Worm (Caenorhabditis elegans): ENCODE data around the gene C32B5.13.

The C32B5.13 gene

DNA sequence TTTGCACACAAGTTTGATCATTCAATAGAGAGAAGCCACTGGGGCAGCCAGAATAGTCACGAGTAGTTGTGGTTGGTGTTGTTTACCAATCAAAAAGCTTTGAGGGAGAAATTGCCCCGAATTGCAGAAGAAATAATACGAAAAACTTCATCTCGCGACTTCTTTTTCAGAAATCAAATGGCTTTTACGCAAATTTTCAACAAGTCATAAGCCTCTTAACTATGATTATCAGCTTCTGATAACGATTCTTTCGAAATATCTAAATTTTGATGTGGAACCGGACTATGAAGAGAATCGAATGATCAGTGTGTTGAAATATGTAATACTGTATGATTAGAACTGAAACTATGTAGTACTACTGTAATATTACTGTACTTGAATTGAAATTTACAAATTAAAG, 41.5 kb downstream of the C32B5.13 start:
- TF ChIP-seq php-3 (GFP tag; IDR thresholded peaks at IDR 0.05) (no peak), hif-1 (tag; optimal IDR thresholded peaks at IDR 0.05) (no peak)

- TF ChIP-seq F37D6.2 (tag; optimal IDR thresholded peaks at IDR 0.05) (no peak), lin-29 (GFP tag; IDR thresholded peaks at IDR 0.05) (no peak), ceh-20 (GFP tag; IDR thresholded peaks at IDR 0.05) (no peak), Y105C5A.15 (GFP tag; IDR thresholded peaks at IDR 0.05) (no peak), ceh-82 (tag; optimal IDR thresholded peaks at IDR 0.05) (no peak), Y5F2A.4 (GFP tag; optimal IDR thresholded peaks at IDR 0.05) (no peak), zfp-2 (tag; optimal IDR thresholded peaks at IDR 0.05) (no peak), F44E2.7 (GFP tag; IDR thresholded peaks at IDR 0.05) (no peak), aly-2 (tag; optimal IDR thresholded peaks at IDR 0.05) (no peak)
These were observed 44.5 kb downstream of the C32B5.13 start, which contains the start of gene fbxc-30 for ce11 chrII:917324-917723. TSS of gene fbxc-30 (plus strand) at chrII:917624.

DNA sequence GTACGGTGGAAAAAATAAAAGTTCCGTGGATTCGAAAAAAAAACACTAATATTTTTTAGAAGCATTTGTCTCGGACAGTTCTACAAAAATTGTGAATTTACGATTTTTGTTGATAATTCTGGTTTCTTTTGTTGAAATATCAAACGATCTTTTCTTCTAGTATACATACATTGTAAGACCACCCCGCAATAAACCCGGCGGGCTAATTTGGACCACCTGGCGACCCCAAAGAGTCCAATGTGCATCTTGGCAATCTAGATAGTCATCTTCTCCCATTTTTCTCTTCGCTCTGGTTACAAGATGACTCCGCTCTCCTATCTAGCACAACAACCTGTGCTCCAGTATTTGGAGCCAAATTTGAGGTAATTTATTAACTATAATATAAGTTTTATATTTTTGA, 46.1 kb downstream of the C32B5.13 start, which contains the start of gene fbxc-29:
fbxc-29 (plus strand) TSS at position 301 of the 400 bp plus-strand sequence.
- TF ChIP-seq lin-13 (GFP tag; optimal IDR thresholded peaks at IDR 0.05) = no peak

DNA sequence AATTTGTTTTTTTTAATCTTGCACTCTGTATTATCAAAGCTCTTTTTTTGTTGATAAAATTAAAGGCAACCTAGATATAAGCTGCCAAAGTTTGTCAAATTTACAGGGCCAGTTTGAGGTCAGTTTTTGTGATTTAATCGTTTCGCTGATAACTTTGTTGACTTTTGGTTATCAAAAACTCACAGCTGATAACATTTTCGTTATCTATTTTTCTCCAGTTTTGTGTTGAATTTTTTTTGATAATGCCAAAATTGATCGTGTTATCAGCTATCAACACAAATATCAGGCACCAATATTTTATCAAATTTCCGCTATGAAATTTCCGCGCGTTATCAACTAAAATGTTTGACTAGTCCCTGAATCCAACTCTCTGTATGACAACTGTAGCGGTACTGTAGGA, 46.7 kb downstream of the C32B5.13 start:
- TF ChIP-seq skn-1 (tag; optimal IDR thresholded peaks at IDR 0.05) (no peak), lin-15B (tag; optimal IDR thresholded peaks at IDR 0.05) (no peak), nhr-6 (tag; optimal IDR thresholded peaks at IDR 0.05) (peak; percentile 79), pha-4 (GFP tag; IDR thresholded peaks at IDR 0.05) (no peak; the same call in 1 of the 2 replicates), pha-4 (tag; optimal IDR thresholded peaks at IDR 0.05) (no peak), unc-62 (GFP tag; optimal IDR thresholded peaks at IDR 0.05 in 1 of 2) (peak; percentile 32 to 91), unc-62 (tag; optimal IDR thresholded peaks at IDR 0.05) (no peak), Y48G9A.11 (GFP tag; IDR thresholded peaks at IDR 0.05) (no peak), F49E8.2 (tag; optimal IDR thresholded peaks at IDR 0.05; ENCODE audit: borderline replicate concordance) (no peak), nhr-48 (tag; optimal IDR thresholded peaks at IDR 0.05) (no peak), ces-1 (GFP tag; optimal IDR thresholded peaks at IDR 0.05) (no peak), daf-12 (tag; optimal IDR thresholded peaks at IDR 0.05) (no peak), hmg-1.1 (GFP tag; IDR thresholded peaks at IDR 0.05) (no peak), mep-1 (tag; optimal IDR thresholded peaks at IDR 0.05) (no peak), nhr-111 (GFP tag; optimal IDR thresholded peaks at IDR 0.05) (no peak), mdt-29 (GFP tag; IDR thresholded peaks at IDR 0.05) (no peak), snpc-1.2 (GFP tag; IDR thresholded peaks at IDR 0.05) (no peak), snpc-4 (tag; optimal IDR thresholded peaks at IDR 0.05) (no peak), dmd-8 (GFP tag; IDR thresholded peaks at IDR 0.05) (no peak), tag-97 (GFP tag; IDR thresholded peaks at IDR 0.05) (no peak), daf-19 (GFP tag; conservative IDR thresholded peaks at IDR 0.05) (no peak), daf-16 (GFP tag; optimal IDR thresholded peaks at IDR 0.05) (peak in 1 of 2 experiments; percentile 16), daf-16 (tag; optimal IDR thresholded peaks at IDR 0.05) (peak; percentile 97), mxl-3 (GFP tag; optimal IDR thresholded peaks at IDR 0.05) (no peak), unc-130 (GFP tag; optimal IDR thresholded peaks at IDR 0.05) (no peak), ctbp-1 (GFP tag; IDR thresholded peaks at IDR 0.05) (no peak), T26A8.4 (GFP tag; IDR thresholded peaks at IDR 0.05) (no peak), ceh-28 (tag; optimal IDR thresholded peaks at IDR 0.05) (no peak), fkh-10 (GFP tag; optimal IDR thresholded peaks at IDR 0.05) (no peak), nhr-28 (tag; optimal IDR thresholded peaks at IDR 0.05) (peak; percentile 95), dmd-6 (GFP tag; IDR thresholded peaks at IDR 0.05) (peak; percentile 98), lsy-2 (tag; optimal IDR thresholded peaks at IDR 0.05) (no peak), T20F7.1 (GFP tag; optimal IDR thresholded peaks at IDR 0.05) (no peak), ama-1 (optimal IDR thresholded peaks at IDR 0.05) (no peak), gei-8 (GFP tag; optimal IDR thresholded peaks at IDR 0.05) (no peak), pqm-1 (tag; optimal IDR thresholded peaks at IDR 0.05) (peak; percentile 100), ZK546.5 (tag; optimal IDR thresholded peaks at IDR 0.05) (no peak)

Data from whole organism, L4 larva.